Worm (Caenorhabditis elegans): ENCODE data around the gene K07D4.5.

DNA sequence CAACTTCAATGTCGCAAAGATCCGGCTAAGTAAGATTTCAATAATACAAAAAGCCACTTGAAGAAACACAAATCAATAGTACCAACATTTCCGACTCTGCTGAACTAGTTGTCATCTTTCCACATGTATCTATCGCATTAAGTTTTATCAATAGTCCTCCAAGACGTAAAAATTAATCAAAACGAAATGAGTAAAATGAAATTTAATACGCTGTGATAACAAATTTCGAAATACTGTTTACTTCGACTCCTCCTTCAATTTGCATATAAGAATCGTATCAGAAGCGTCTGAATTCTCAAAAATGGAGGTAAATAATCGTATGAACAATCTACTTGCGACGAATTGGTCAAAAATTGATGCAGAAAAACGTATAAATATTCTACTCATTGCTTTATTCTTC, 34.7 kb downstream of the K07D4.5 start:
- no peak for TF ChIP-seq gmeb-1 (tag; optimal IDR thresholded peaks at IDR 0.05)
- no peak for TF ChIP-seq lin-39 (tag; optimal IDR thresholded peaks at IDR 0.05)
- TF ChIP-seq snpc-4 (tag; optimal IDR thresholded peaks at IDR 0.05): no peak

Measured in whole organism, L2 larva.